Fruit fly (Drosophila melanogaster) whole organism, embryonic: ENCODE results near the gene unk.

Experiments used
- CG10274 ChIP-seq: fragments of 200-800 bp; sonication (Bioruptor generic); optimal IDR thresholded peaks from 3 replicates; lab custom pipeline; 2017; ENCODE audit warnings: missing biosample characterization, mild to moderate bottlenecking, missing genetic modification characterization
- CG11085 ChIP-seq: fragments of 200-800 bp; sonication (Bioruptor generic); IDR thresholded peaks from 2 replicates; pipeline ENCODE4 v1.3.6; 2022; ENCODE audit warnings: missing biosample characterization, missing genetic modification characterization
- CG11093 ChIP-seq: fragments of 200-800 bp; sonication (Bioruptor generic); IDR thresholded peaks from 3 replicates; pipeline ENCODE4 v1.3.6; 2022; ENCODE audit warnings: missing biosample characterization, missing genetic modification characterization
- CG11456 ChIP-seq: fragments of 200-800 bp; sonication (Bioruptor generic); IDR thresholded peaks from 3 replicates; pipeline ENCODE4 v1.3.6; 2022; ENCODE audit warnings: missing biosample characterization, missing genetic modification characterization
- CG12391 ChIP-seq: fragments of 200-800 bp; sonication (Bioruptor generic); optimal IDR thresholded peaks from 3 replicates; lab custom pipeline; 2018; ENCODE audit warnings: missing biosample characterization, mild to moderate bottlenecking, missing genetic modification characterization, moderate library complexity
- CG15479 ChIP-seq: fragments of 200-800 bp; sonication (Bioruptor generic); optimal IDR thresholded peaks from 3 replicates; lab custom pipeline; 2019; ENCODE audit warnings: missing biosample characterization, mild to moderate bottlenecking, missing genetic modification characterization, moderate library complexity
- CG1603 ChIP-seq: fragments of 200-800 bp; sonication (Bioruptor generic); optimal IDR thresholded peaks from 2 replicates; lab custom pipeline; 2019; ENCODE audit warnings: missing biosample characterization, mild to moderate bottlenecking, missing genetic modification characterization, moderate library complexity
- CG17912 ChIP-seq: fragments of 200-800 bp; sonication (Bioruptor generic); optimal IDR thresholded peaks from 2 replicates; lab custom pipeline; 2018; ENCODE audit warnings: missing biosample characterization, mild to moderate bottlenecking, missing genetic modification characterization
- CG1832 ChIP-seq: fragments of 200-800 bp; sonication (Bioruptor generic); optimal IDR thresholded peaks from 2 replicates; lab custom pipeline; 2017; ENCODE audit warnings: missing biosample characterization, mild to moderate bottlenecking, missing genetic modification characterization, inconsistent platforms
- CG2116 ChIP-seq: fragments of 200-800 bp; sonication (Bioruptor generic); optimal IDR thresholded peaks from 3 replicates; lab custom pipeline; 2018; ENCODE audit warnings: missing biosample characterization, mild to moderate bottlenecking, missing genetic modification characterization
- CG2199 ChIP-seq: fragments of 200-800 bp; sonication (Bioruptor generic); IDR thresholded peaks from 3 replicates; pipeline ENCODE4 v1.3.6; 2022; ENCODE audit warnings: missing biosample characterization, missing genetic modification characterization
- CG42726 ChIP-seq: fragments of 200-800 bp; sonication (Bioruptor generic); IDR thresholded peaks from 2 replicates; pipeline ENCODE4 v1.3.6; 2022; ENCODE audit warnings: missing biosample characterization, missing genetic modification characterization; ENCODE audit not compliant: partially characterized antibody
- CG43689 ChIP-seq: fragments of 200-800 bp; sonication (Bioruptor generic); IDR thresholded peaks from 2 replicates; pipeline ENCODE4 v1.3.6; 2022; ENCODE audit warnings: missing biosample characterization, missing genetic modification characterization
- CG6254 ChIP-seq: fragments of 200-800 bp; sonication (Bioruptor generic); optimal IDR thresholded peaks from 3 replicates; lab custom pipeline; 2017; ENCODE audit warnings: mild to moderate bottlenecking, missing biosample characterization, missing genetic modification reagents, missing genetic modification characterization
- CG6765 ChIP-seq: fragments of 200-800 bp; sonication (Bioruptor generic); optimal IDR thresholded peaks from 3 replicates; lab custom pipeline; 2017; ENCODE audit warnings: missing biosample characterization, mild to moderate bottlenecking, missing genetic modification characterization
- CG7556 ChIP-seq: fragments of 200-800 bp; sonication (Bioruptor generic); optimal IDR thresholded peaks from 2 replicates; lab custom pipeline; 2017; ENCODE audit warnings: missing biosample characterization, mild to moderate bottlenecking, missing genetic modification characterization
- CG8359 ChIP-seq: fragments of 200-800 bp; sonication (Bioruptor generic); optimal IDR thresholded peaks from 2 replicates; lab custom pipeline; 2017; ENCODE audit warnings: missing biosample characterization, mild to moderate bottlenecking, missing genetic modification characterization, borderline replicate concordance
- CG9437 ChIP-seq: fragments of 200-800 bp; sonication (Bioruptor generic); optimal IDR thresholded peaks from 2 replicates; lab custom pipeline; 2018; ENCODE audit warnings: missing biosample characterization, mild to moderate bottlenecking, missing genetic modification characterization
- CTCF ChIP-seq: fragments of 200-800 bp; sonication (Bioruptor generic); optimal IDR thresholded peaks from 2 replicates; lab custom pipeline; 2017; ENCODE audit warnings: missing biosample characterization, mild to moderate bottlenecking, missing genetic modification characterization, moderate library complexity
- CoRest ChIP-seq: fragments of 200-800 bp; sonication (Bioruptor generic); optimal IDR thresholded peaks from 3 replicates; lab custom pipeline; 2018; ENCODE audit warnings: missing biosample characterization, mild to moderate bottlenecking, missing genetic modification characterization, moderate library complexity
- Drgx ChIP-seq: fragments of 200-800 bp; sonication (Bioruptor generic); IDR thresholded peaks from 2 replicates; pipeline ENCODE4 v1.3.6; 2022; ENCODE audit warnings: missing biosample characterization, missing genetic modification characterization
- Gug ChIP-seq: fragments of 200-800 bp; sonication (Bioruptor generic); IDR thresholded peaks from 4 replicates; pipeline ENCODE4 v1.3.6; 2022; ENCODE audit warnings: missing biosample characterization, missing genetic modification characterization
- HLH3B ChIP-seq: fragments of 200-800 bp; sonication (Bioruptor generic); IDR thresholded peaks from 2 replicates; pipeline ENCODE4 v1.3.6; 2022; ENCODE audit warnings: missing biosample characterization, missing genetic modification characterization
- HLH54F ChIP-seq: fragments of 200-800 bp; sonication (Bioruptor generic); optimal IDR thresholded peaks from 3 replicates; lab custom pipeline; 2016; ENCODE audit warnings: missing biosample characterization, missing genetic modification characterization
- HLHmδ ChIP-seq: fragments of 200-800 bp; sonication (Bioruptor generic); optimal IDR thresholded peaks from 2 replicates; lab custom pipeline; 2018; ENCODE audit warnings: missing biosample characterization, mild to moderate bottlenecking, missing genetic modification characterization, moderate library complexity
- Meics ChIP-seq: fragments of 200-800 bp; sonication (Bioruptor generic); optimal IDR thresholded peaks from 2 replicates; lab custom pipeline; 2017; ENCODE audit warnings: missing biosample characterization, mild to moderate bottlenecking, missing genetic modification characterization
- Neu2 ChIP-seq: fragments of 200-800 bp; sonication (Bioruptor generic); optimal IDR thresholded peaks from 3 replicates; lab custom pipeline; 2016; ENCODE audit warnings: missing biosample characterization, missing genetic modification characterization, borderline replicate concordance
- Oli ChIP-seq: fragments of 200-800 bp; sonication (Bioruptor generic); optimal IDR thresholded peaks from 2 replicates; lab custom pipeline; 2018; ENCODE audit warnings: missing biosample characterization, mild to moderate bottlenecking, missing genetic modification characterization, moderate library complexity
- Pdp1 ChIP-seq, 2 experiments: fragments of 200-800 bp; sonication (Bioruptor generic); optimal IDR thresholded peaks; 3 replicates each; lab custom pipeline; 2016; ENCODE audit warnings: missing biosample characterization in 2 of 2, missing genetic modification characterization in 2 of 2, mild to moderate bottlenecking in 1 of 2, moderate library complexity in 1 of 2
- Poxn ChIP-seq: fragments of 200-800 bp; sonication (Bioruptor generic); IDR thresholded peaks from 2 replicates; pipeline ENCODE4 v1.3.6; 2022; ENCODE audit warnings: missing biosample characterization, missing genetic modification characterization
- Rfx ChIP-seq: fragments of 200-800 bp; sonication (Bioruptor generic); IDR thresholded peaks from 2 replicates; pipeline ENCODE4 v1.3.6; 2022; ENCODE audit warnings: missing biosample characterization, missing genetic modification characterization
- Side ChIP-seq: fragments of 200-800 bp; sonication (Bioruptor generic); optimal IDR thresholded peaks from 2 replicates; lab custom pipeline; 2016; ENCODE audit warnings: missing biosample characterization, missing genetic modification characterization
- Spps ChIP-seq: fragments of 200-800 bp; sonication (Bioruptor generic); optimal IDR thresholded peaks from 2 replicates; lab custom pipeline; 2018; ENCODE audit warnings: missing biosample characterization, mild to moderate bottlenecking, missing genetic modification characterization
- aop ChIP-seq: fragments of 200-800 bp; sonication (Bioruptor generic); IDR thresholded peaks from 2 replicates; pipeline ENCODE4 v1.3.6; 2022; ENCODE audit warnings: missing biosample characterization, missing genetic modification characterization
- cg ChIP-seq: fragments of 200-800 bp; sonication (Bioruptor generic); optimal IDR thresholded peaks from 3 replicates; lab custom pipeline; 2019; ENCODE audit warnings: missing biosample characterization, mild to moderate bottlenecking, missing genetic modification characterization, moderate library complexity
- chif ChIP-seq, 2 experiments: fragments of 200-800 bp; sonication (Bioruptor generic); optimal IDR thresholded peaks; 3 replicates each; lab custom pipeline; 2016; ENCODE audit warnings: missing biosample characterization in 2 of 2, missing genetic modification characterization in 2 of 2
- dati ChIP-seq: fragments of 200-800 bp; sonication (Bioruptor generic); IDR thresholded peaks from 2 replicates; pipeline ENCODE4 v1.3.6; 2022; ENCODE audit warnings: missing biosample characterization, missing genetic modification characterization
- fd96Cb ChIP-seq: fragments of 200-800 bp; sonication (Bioruptor generic); optimal IDR thresholded peaks from 2 replicates; lab custom pipeline; 2018; ENCODE audit warnings: missing biosample characterization, mild to moderate bottlenecking, missing genetic modification characterization, moderate library complexity
- fru ChIP-seq: fragments of >200 bp; optimal IDR thresholded peaks from 2 replicates; lab custom pipeline; 2017
- jigr1 ChIP-seq: fragments of 200-800 bp; sonication (Bioruptor generic); IDR thresholded peaks from 3 replicates; pipeline ENCODE4 v1.3.6; 2022; ENCODE audit warnings: missing biosample characterization, missing genetic modification characterization
- lmd ChIP-seq: fragments of 200-800 bp; sonication (Bioruptor generic); IDR thresholded peaks from 2 replicates; pipeline ENCODE4 v1.3.6; 2022; ENCODE audit warnings: missing biosample characterization, missing genetic modification characterization
- nmo ChIP-seq: fragments of 200-800 bp; sonication (Bioruptor generic); optimal IDR thresholded peaks from 2 replicates; lab custom pipeline; 2018; ENCODE audit warnings: missing biosample characterization, mild to moderate bottlenecking, missing genetic modification characterization, moderate library complexity
- pan ChIP-seq, 4 experiments: fragments of >200 bp in 3 of 4; fragments of 200-800 bp in 1 of 4; sonication (Bioruptor generic) in 1 of 4; optimal IDR thresholded peaks in 3 of 4; IDR thresholded peaks in 1 of 4; 2 replicates each; pipeline versions ENCODE4 v1.3.6 to Lab custom; 2017 to 2022; ENCODE audit warnings: missing biosample characterization in 2 of 4, missing genetic modification characterization in 2 of 4, mixed read lengths in 1 of 4
- pnt ChIP-seq: fragments of 200-800 bp; sonication (Bioruptor generic); optimal IDR thresholded peaks from 3 replicates; lab custom pipeline; 2016; ENCODE audit warnings: missing biosample characterization, missing genetic modification characterization
- prd ChIP-seq, 3 experiments: fragments of >200 bp in 2 of 3; fragments of 200-800 bp in 1 of 3; sonication (Bioruptor generic) in 1 of 3; optimal IDR thresholded peaks in 2 of 3; IDR thresholded peaks in 1 of 3; 2 replicates in 2 of 3; 3 replicates in 1 of 3; pipeline versions ENCODE4 v1.3.6 to Lab custom; 2017 to 2022; ENCODE audit warnings: missing biosample characterization in 1 of 3, missing genetic modification characterization in 1 of 3
- schlank ChIP-seq: fragments of 200-800 bp; sonication (Bioruptor generic); optimal IDR thresholded peaks from 2 replicates; lab custom pipeline; 2018; ENCODE audit warnings: missing biosample characterization, mild to moderate bottlenecking, missing genetic modification characterization
- seq ChIP-seq: fragments of 200-800 bp; sonication (Bioruptor generic); IDR thresholded peaks from 2 replicates; pipeline ENCODE4 v1.3.6; 2022; ENCODE audit warnings: missing biosample characterization, missing genetic modification characterization
- sqz ChIP-seq: fragments of 200-800 bp; sonication (Bioruptor generic); optimal IDR thresholded peaks from 3 replicates; lab custom pipeline; 2018; ENCODE audit warnings: missing biosample characterization, mild to moderate bottlenecking, missing genetic modification characterization
- toy ChIP-seq: fragments of 200-800 bp; sonication (Bioruptor generic); IDR thresholded peaks from 2 replicates; pipeline ENCODE4 v1.3.6; 2022; ENCODE audit warnings: missing biosample characterization, missing genetic modification characterization
- usp ChIP-seq: fragments of >200 bp; optimal IDR thresholded peaks from 2 replicates; lab custom pipeline; 2017; ENCODE audit warnings: missing biosample characterization, missing genetic modification characterization

Gene unk

DNA sequence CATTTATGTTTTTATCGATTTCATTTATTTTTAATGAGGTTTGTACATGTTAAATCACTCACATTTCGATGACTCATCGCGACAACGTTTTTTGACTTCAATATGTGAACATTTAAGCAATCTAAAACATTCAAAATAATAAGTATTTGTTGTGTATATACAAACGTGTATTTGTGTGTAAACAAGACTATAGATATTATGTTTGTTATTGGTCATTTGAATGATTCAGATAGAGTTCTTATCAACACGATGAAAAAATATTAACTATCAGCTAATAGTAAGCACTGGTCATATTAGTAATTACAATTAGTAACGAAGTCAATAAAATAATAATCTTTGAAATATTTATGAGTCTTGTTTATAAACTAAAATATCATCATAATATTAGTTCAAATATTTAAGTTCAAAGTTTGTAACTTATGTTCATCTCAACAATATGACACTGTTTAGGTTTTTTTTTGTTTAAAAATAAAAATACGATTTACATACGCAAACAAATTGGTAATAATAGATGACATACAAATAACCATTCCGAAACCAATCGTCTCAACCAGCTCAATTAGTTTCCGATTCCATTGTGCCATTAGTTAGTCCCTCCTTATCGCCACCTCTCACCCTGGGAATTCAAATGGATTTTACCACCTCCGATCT is 23.4 kb upstream of the unk start (continued):
- no peak for TF ChIP-seq CG11456 (GFP tag; lab: Robert Waterston, UW)
- no peak for TF ChIP-seq aop (GFP tag; lab: Robert Waterston, UW)
- TF ChIP-seq Oli (tag; lab: Kevin White, UChicago), result no peak
- no peak for TF ChIP-seq schlank (tag; lab: Kevin White, UChicago)
- no peak for TF ChIP-seq CG1832 (GFP tag; lab: Kevin White, UChicago)
- no peak for TF ChIP-seq Poxn (GFP tag; lab: Robert Waterston, UW)
- no peak for TF ChIP-seq CG17912 (GFP tag; lab: Kevin White, UChicago)
- no peak for TF ChIP-seq fru (lab: Kevin White, UChicago)
- peak; percentile 41 for TF ChIP-seq Spps
- peak; percentile 84 for TF ChIP-seq Meics (GFP tag; lab: Kevin White, UChicago)
- no peak for TF ChIP-seq dati (GFP tag; lab: Robert Waterston, UW)
- no peak for TF ChIP-seq Gug (GFP tag; lab: Robert Waterston, UW)
- no peak for TF ChIP-seq Rfx (GFP tag; lab: Robert Waterston, UW)
- no peak for TF ChIP-seq lmd
- no peak for TF ChIP-seq CG2116 (GFP tag; lab: Kevin White, UChicago)
- no peak for TF ChIP-seq Neu2
- no peak for TF ChIP-seq toy (GFP tag; lab: Robert Waterston, UW)
- TF ChIP-seq nmo (GFP tag; lab: Kevin White, UChicago), result no peak
- TF ChIP-seq chif (GFP tag; optimal IDR thresholded peaks at IDR 0.05; lab: Kevin White, UChicago), result no peak
- no peak for TF ChIP-seq pan (optimal IDR thresholded peaks at IDR 0.05; lab: Kevin White, UChicago)
- TF ChIP-seq pan (GFP tag; optimal IDR thresholded peaks at IDR 0.05 in 1 of 2, IDR thresholded peaks at IDR 0.05 in 1 of 2), result no peak
- TF ChIP-seq HLHmδ (GFP tag; lab: Kevin White, UChicago), result no peak
- no peak for TF ChIP-seq CG12391
- TF ChIP-seq CG6765 (GFP tag; lab: Kevin White, UChicago), result peak; percentile 7
- no peak for TF ChIP-seq jigr1 (GFP tag; lab: Robert Waterston, UW)
- TF ChIP-seq sqz (GFP tag; lab: Kevin White, UChicago), result no peak
- no peak for TF ChIP-seq pnt (GFP tag; lab: Kevin White, UChicago)
- peak; percentile 27 for TF ChIP-seq CG7556
- TF ChIP-seq CG8359 (GFP tag; lab: Kevin White, UChicago), result peak; percentile 17
- peak in 1 of 2 experiments; percentile 18 for TF ChIP-seq Pdp1 (GFP tag; optimal IDR thresholded peaks at IDR 0.05; lab: Kevin White, UChicago)
- TF ChIP-seq usp (GFP tag; lab: Kevin White, UChicago), result no peak
- no peak for TF ChIP-seq CTCF (GFP tag; lab: Kevin White, UChicago)
- no peak for TF ChIP-seq cg (GFP tag; lab: Kevin White, UChicago)
- no peak for TF ChIP-seq CG6254 (GFP tag; lab: Kevin White, UChicago)
- peak; percentile 31 for TF ChIP-seq fd96Cb (tag; lab: Kevin White, UChicago)
- no peak for TF ChIP-seq CG11093 (GFP tag; lab: Robert Waterston, UW)
- TF ChIP-seq CoRest (tag; lab: Kevin White, UChicago), result no peak
- no peak for TF ChIP-seq CG15479 (GFP tag; lab: Kevin White, UChicago)
- TF ChIP-seq CG43689, result no peak
- no peak for TF ChIP-seq CG11085
- TF ChIP-seq prd (optimal IDR thresholded peaks at IDR 0.05; lab: Kevin White, UChicago), result no peak
- no peak for TF ChIP-seq prd (GFP tag; IDR thresholded peaks at IDR 0.05; lab: Robert Waterston, UW)
- TF ChIP-seq CG1603, result no peak
- no peak for TF ChIP-seq Drgx (GFP tag; lab: Robert Waterston, UW)
- TF ChIP-seq Side, result no peak
- TF ChIP-seq CG9437 (GFP tag; lab: Kevin White, UChicago), result no peak
- TF ChIP-seq HLH3B (GFP tag; lab: Robert Waterston, UW), result no peak
- TF ChIP-seq HLH54F (GFP tag; lab: Kevin White, UChicago), result no peak
- no peak for TF ChIP-seq seq (GFP tag; lab: Robert Waterston, UW)
- TF ChIP-seq CG2199, result no peak
- TF ChIP-seq CG10274 (GFP tag; lab: Kevin White, UChicago), result no peak
- no peak for TF ChIP-seq CG42726 (GFP tag; lab: Robert Waterston, UW)
